Worm (Caenorhabditis elegans) whole organism, L2 larva: ENCODE results near the gene chtl-1.

Source experiments
- R02D3.7 ChIP-seq: fragments of 150-350 bp; optimal IDR thresholded peaks from 2 replicates; lab custom pipeline; 2014; ENCODE audit warnings: missing biosample characterization, missing genetic modification characterization
- ZK546.5 ChIP-seq: sonication (generic microtip); optimal IDR thresholded peaks from 2 replicates; lab custom pipeline; 2017; ENCODE audit warnings: missing biosample characterization, missing genetic modification characterization
- aly-2 ChIP-seq: fragments of 150-350 bp; optimal IDR thresholded peaks from 2 replicates; lab custom pipeline; 2014; ENCODE audit warnings: missing biosample characterization, missing genetic modification characterization
- ama-1 ChIP-seq: fragments of 150-350 bp; optimal IDR thresholded peaks from 2 replicates; lab custom pipeline; 2018; ENCODE audit warnings: inconsistent platforms
- blmp-1 ChIP-seq: sonication (generic microtip); optimal IDR thresholded peaks from 2 replicates; lab custom pipeline; 2017; ENCODE audit warnings: missing genetic modification characterization, mild to moderate bottlenecking, missing compliant biosample characterization, antibody characterized with exemption, moderate library complexity; ENCODE audit not compliant: insufficient read depth
- elt-3 ChIP-seq: sonication (generic microtip); optimal IDR thresholded peaks from 2 replicates; lab custom pipeline; 2017; ENCODE audit warnings: missing biosample characterization, missing genetic modification characterization
- fos-1 ChIP-seq: fragments of 150-350 bp; optimal IDR thresholded peaks from 2 replicates; lab custom pipeline; 2014; ENCODE audit warnings: missing biosample characterization, missing genetic modification characterization
- lin-39 ChIP-seq: fragments of 150-350 bp; optimal IDR thresholded peaks from 2 replicates; lab custom pipeline; 2014; ENCODE audit warnings: missing biosample characterization, missing genetic modification reagents, missing genetic modification characterization
- nhr-12 ChIP-seq: fragments of 150-350 bp; optimal IDR thresholded peaks from 2 replicates; lab custom pipeline; 2014; ENCODE audit warnings: missing biosample characterization, missing genetic modification characterization
- nhr-25 ChIP-seq: fragments of 150-350 bp; sonication (generic microtip); optimal IDR thresholded peaks from 3 replicates; lab custom pipeline; 2014; ENCODE audit warnings: missing biosample characterization, missing genetic modification characterization
- ztf-11 ChIP-seq: sonication (generic microtip); optimal IDR thresholded peaks from 2 replicates; lab custom pipeline; 2017; ENCODE audit warnings: missing biosample characterization, missing genetic modification characterization
- ztf-4 ChIP-seq: fragments of 150-350 bp; optimal IDR thresholded peaks from 2 replicates; lab custom pipeline; 2014; ENCODE audit warnings: missing biosample characterization, missing genetic modification characterization

DNA sequence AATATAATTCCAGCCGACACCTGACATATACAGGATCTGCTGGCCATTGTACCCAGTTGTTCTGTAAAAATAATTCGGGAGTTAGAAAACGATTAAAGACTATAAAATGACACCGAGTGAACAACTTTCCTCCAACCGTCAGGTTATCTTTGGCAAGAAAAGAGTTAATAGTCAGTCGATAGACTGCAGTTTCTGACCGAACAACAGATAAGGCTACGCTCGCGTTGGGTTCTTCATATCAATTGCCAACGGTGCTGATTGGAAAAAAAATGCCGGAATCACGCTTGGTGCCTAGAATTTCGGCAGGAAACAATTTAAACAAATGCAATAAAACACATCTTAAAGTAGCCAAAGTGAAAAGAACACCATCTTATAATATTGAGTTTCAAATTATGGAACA is 36.4 kb upstream of the chtl-1 start, which contains the start of gene scav-1:
- no peak for TF ChIP-seq elt-3 (tag; lab: Kevin White, UChicago)
- no peak for TF ChIP-seq nhr-25 (tag; lab: Kevin White, UChicago)
- no peak for TF ChIP-seq ztf-4 (tag; lab: Kevin White, UChicago)
- no peak for TF ChIP-seq ztf-11 (tag; lab: Kevin White, UChicago)
- TF ChIP-seq R02D3.7, result no peak
- no peak for TF ChIP-seq aly-2 (tag; lab: Kevin White, UChicago)
- peak; percentile 92 for TF ChIP-seq fos-1 (tag; lab: Kevin White, UChicago)
- TF ChIP-seq blmp-1 (tag; lab: Kevin White, UChicago), result no peak
- TF ChIP-seq nhr-12 (tag; lab: Kevin White, UChicago), result no peak
- TF ChIP-seq lin-39 (tag; lab: Kevin White, UChicago), result no peak
- no peak for TF ChIP-seq ama-1 (lab: Kevin White, UChicago)
- TF ChIP-seq ZK546.5 (tag; lab: Kevin White, UChicago), result no peak
